Fruit fly (Drosophila melanogaster): Measurements from ENCODE around the gene CG6689.

The CG6689 gene

dm6 chr3R:11219883-11220282 lies at the start of gene CG6689:
Gene CG6689 (minus strand): TSS chr3R:11220064.
- TF ChIP-seq noc (tag; optimal IDR thresholded peaks at IDR 0.05), result no peak

DNA sequence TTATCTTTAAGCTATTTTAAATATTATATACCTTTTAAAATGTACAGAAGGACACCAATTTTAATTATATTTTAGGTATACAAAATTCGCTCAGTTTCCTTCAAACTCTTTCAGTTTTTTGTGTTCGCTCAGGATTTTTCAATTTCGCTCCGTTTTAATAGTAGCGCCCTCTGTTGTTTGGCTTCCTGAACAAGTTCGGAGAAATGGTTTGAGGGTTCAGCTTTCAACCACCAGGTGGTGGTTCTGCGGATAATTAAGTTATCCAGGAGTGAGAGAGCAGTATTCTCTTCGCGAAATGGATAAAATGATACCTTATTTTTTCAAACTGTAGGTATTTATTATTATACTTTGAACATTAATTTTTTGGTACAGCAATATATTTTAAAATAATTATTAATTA lies 49.1 kb upstream of the CG6689 start:
- no peak for TF ChIP-seq noc (tag; optimal IDR thresholded peaks at IDR 0.05)

DNA sequence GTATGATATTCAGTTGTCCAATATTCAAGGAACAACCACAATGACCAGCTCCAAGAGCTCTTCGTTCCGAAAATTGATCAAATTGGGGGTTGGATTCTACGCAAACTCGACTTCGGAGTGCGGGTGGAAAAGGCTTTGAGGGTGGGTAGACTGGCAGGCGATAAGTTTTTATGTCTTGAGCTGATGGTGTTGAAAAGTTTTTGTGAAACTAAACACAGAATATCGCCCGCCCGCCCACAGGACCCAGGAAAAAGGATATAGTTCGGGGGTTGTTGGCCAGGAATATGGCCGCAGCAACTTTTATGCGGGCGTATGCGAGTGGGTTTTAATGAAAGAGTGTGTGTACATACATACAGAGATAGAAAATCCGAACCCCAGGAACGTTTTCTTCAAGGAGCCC lies 43.7 kb upstream of the CG6689 start:
- TF ChIP-seq noc (tag; optimal IDR thresholded peaks at IDR 0.05), result no peak

DNA sequence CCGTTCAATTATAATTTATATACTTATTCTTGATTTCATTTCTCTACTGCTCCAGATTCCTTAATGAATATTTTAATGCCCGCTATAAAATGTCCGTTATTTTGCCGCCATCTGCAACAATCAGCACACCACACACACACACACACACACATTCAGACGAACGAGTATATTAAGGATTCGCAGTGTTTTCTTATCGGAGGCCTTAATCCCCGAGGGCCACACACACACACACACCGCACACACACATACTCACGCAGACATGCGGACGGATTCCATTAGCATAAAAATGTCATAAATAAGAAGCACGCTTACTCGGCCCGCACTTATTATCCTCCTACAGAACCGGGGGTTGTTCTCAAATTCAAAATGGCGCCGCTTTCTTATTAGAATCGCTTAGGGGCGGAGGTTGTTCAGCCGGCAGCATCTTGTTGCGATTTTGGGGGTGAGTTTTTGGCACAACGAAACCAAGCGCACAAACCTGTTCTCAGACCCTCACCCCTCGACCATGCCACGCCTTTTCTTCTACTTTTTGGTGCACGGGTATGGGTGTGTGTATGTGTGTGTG lies 41.2 kb upstream of the CG6689 start:
- TF ChIP-seq noc (tag; optimal IDR thresholded peaks at IDR 0.05), result no peak

dm6 chr3R:11257537-11257936 lies 37.7 kb upstream of the CG6689 start:
- TF ChIP-seq noc (tag; optimal IDR thresholded peaks at IDR 0.05), result no peak

- no peak for TF ChIP-seq noc (tag; optimal IDR thresholded peaks at IDR 0.05)
Observed at dm6 chr3R:11254382-11254953, 34.6 kb upstream of the CG6689 start.

DNA sequence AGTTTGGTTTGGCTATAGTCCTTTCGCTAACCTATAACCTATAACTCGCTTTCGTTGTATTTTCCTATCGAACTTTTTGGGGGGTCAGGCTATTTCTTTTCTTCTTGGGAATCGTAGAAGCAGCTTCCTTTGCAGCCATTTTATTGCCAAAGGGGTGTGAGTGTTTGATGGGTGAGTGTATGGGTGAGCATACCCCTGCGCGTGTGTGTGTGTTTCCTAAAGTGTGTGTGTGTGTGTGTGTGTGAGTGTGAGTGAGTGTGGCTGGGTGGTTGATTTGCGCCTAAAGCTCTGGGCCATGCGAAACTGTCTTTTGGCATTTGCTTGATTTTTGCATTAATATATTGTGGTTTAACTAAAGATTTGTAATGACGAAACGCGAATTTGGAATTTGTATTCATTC lies 33.9 kb upstream of the CG6689 start:
- TF ChIP-seq noc (tag; optimal IDR thresholded peaks at IDR 0.05), result no peak

dm6 chr3R:11246865-11247264 lies 27.0 kb upstream of the CG6689 start:
- TF ChIP-seq noc (tag; optimal IDR thresholded peaks at IDR 0.05), result no peak

dm6 chr3R:11245803-11246202 lies 25.9 kb upstream of the CG6689 start:
- no peak for TF ChIP-seq noc (tag; optimal IDR thresholded peaks at IDR 0.05)

dm6 chr3R:11243951-11244660 lies 24.2 kb upstream of the CG6689 start, which contains the start of the genes CG17734 and CG5214:
Gene CG17734 (minus strand): TSS chr3R:11243999.
Gene CG5214 (plus strand): TSS chr3R:11244302.
- no peak for TF ChIP-seq noc (tag; optimal IDR thresholded peaks at IDR 0.05)

DNA sequence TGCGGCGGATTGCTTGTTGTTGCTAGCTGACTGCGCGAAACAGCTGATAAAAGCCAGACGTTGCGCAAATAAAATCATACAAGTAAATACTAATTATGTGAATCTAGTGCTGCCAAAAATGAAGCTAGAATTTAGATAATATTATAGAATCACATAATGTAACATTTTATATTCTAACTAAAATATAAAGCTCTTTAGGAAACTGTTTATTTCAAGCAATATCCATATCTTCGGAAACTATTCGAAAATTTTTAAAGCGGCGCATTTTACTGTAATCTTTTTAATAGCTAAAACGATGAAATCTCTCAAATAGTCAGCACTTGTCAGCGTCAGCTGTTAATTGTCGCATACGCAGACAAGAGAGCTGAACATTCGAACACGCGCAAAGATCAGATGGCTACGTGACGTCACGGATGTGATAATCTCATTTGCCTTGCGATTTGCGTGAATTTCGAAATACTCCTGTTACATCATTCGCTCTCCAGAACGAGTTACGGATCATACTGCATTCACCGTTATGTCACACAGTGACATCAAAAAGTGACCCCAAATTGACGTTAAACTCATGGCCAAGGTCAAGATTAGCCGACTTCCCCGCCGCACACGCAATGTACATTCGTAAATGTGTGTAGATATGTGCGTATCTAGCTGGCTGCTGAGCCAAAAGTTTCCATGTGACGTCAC lies 23.3 kb upstream of the CG6689 start:
- TF ChIP-seq noc (tag; optimal IDR thresholded peaks at IDR 0.05), result peak; percentile 48

- TF ChIP-seq noc (tag; optimal IDR thresholded peaks at IDR 0.05), result no peak
Observed at dm6 chr3R:11240891-11241290, 21.0 kb upstream of the CG6689 start, which contains the start of the genes scpr-B and scpr-A. Gene scpr-B (minus strand): TSS chr3R:11240991. Gene scpr-A (plus strand): TSS chr3R:11241183.

DNA sequence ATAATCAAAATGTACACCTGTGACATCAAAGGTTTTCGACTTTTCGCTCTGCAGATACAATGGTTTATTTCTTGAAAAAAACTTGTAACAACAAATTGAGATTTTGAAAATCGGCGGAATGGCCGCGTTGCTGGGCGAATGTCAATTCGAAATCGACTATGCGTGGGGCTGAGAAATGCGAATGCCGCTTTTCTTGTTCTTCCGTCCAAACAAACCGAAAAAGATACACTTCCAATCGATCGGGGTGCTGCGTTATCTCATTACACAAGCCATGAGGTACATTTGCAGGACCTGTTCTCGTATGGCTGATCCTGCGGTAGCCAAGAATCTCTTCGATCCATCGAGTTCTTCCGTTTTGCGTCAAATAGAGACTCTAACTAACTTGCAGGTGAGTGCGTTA lies 17.7 kb upstream of the CG6689 start, which contains the start of gene CG31388:
TSS of gene CG31388 (plus strand) at position 218 of the 400 bp plus-strand sequence.
- TF ChIP-seq noc (tag; optimal IDR thresholded peaks at IDR 0.05), result no peak

DNA sequence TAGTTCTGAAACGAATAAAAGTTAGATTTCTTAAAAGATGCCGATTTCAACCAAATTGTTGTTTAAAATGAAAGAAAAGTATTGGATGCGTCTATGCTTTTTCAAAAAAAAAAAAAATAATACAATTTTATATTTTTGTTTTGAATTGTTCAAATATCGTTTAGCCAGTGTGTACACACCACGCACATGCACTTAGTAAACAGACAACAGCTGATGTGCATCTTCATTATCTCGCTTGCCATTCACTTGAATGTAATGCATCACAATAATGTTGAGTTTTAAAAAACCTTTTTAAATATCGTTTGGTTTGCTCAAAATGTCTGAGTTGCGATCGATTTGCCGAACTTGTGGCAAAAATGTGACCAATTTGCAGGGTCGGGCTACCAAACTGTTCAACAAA lies 16.2 kb upstream of the CG6689 start, which contains the start of gene CG31441:
TSS of gene CG31441 (plus strand) at position 246 of the 400 bp plus-strand sequence.
- TF ChIP-seq noc (tag; optimal IDR thresholded peaks at IDR 0.05), result no peak

- no peak for TF ChIP-seq noc (tag; optimal IDR thresholded peaks at IDR 0.05)
Observed at dm6 chr3R:11234918-11235371, 15.1 kb upstream of the CG6689 start, which contains the start of the genes Arfip and CG17721. Gene Arfip (minus strand): TSS chr3R:11235013. Gene CG17721 (plus strand): TSS chr3R:11235140.

- no peak for TF ChIP-seq noc (tag; optimal IDR thresholded peaks at IDR 0.05)
Observed at dm6 chr3R:11231705-11232261, 11.9 kb upstream of the CG6689 start, which contains the start of the genes CG17187 and Dph3. Gene CG17187 (minus strand): TSS chr3R:11231879. Gene Dph3 (plus strand): TSS chr3R:11231912.

All from whole organism, larva.